Worm (Caenorhabditis elegans) whole organism, L3 larva: ENCODE results near the gene lin-37.
A peak's percentile ranks its signal among the peaks of the same experiment; 100 is the strongest.

ENCODE experiments used
- R02D3.7 ChIP-seq: fragments of 150-350 bp; optimal IDR thresholded peaks from 2 replicates; lab custom pipeline; 2014; ENCODE audit warnings: missing biosample characterization, missing genetic modification characterization
- ZK546.5 ChIP-seq: sonication (generic microtip); optimal IDR thresholded peaks from 2 replicates; lab custom pipeline; 2017; ENCODE audit warnings: missing biosample characterization, missing genetic modification characterization
- aly-2 ChIP-seq: fragments of 150-350 bp; optimal IDR thresholded peaks from 2 replicates; lab custom pipeline; 2014; ENCODE audit warnings: missing biosample characterization, missing genetic modification characterization
- ama-1 ChIP-seq: fragments of 150-350 bp; optimal IDR thresholded peaks from 2 replicates; lab custom pipeline; 2018
- ceh-16 ChIP-seq: sonication (generic microtip); optimal IDR thresholded peaks from 2 replicates; lab custom pipeline; 2017; ENCODE audit warnings: missing biosample characterization, missing genetic modification characterization
- ceh-82 ChIP-seq: fragments of 150-350 bp; optimal IDR thresholded peaks from 2 replicates; lab custom pipeline; 2014; ENCODE audit warnings: missing biosample characterization, missing genetic modification characterization
- daf-12 ChIP-seq: fragments of 150-350 bp; optimal IDR thresholded peaks from 2 replicates; lab custom pipeline; 2014; ENCODE audit warnings: missing biosample characterization, missing genetic modification reagents, missing genetic modification characterization
- egl-27 ChIP-seq: sonication (generic microtip); optimal IDR thresholded peaks from 4 replicates; lab custom pipeline; 2017; ENCODE audit warnings: missing biosample characterization, missing genetic modification reagents, missing genetic modification characterization
- egl-5 ChIP-seq: fragments of 150-350 bp; optimal IDR thresholded peaks from 2 replicates; lab custom pipeline; 2017; ENCODE audit warnings: missing biosample characterization, missing genetic modification reagents, missing genetic modification characterization, inconsistent platforms
- elt-1 ChIP-seq: fragments of 150-350 bp; optimal IDR thresholded peaks from 2 replicates; lab custom pipeline; 2014; ENCODE audit warnings: missing biosample characterization, missing genetic modification characterization
- elt-2 ChIP-seq: sonication (generic microtip); optimal IDR thresholded peaks from 2 replicates; lab custom pipeline; 2016; ENCODE audit warnings: missing genetic modification reagents, mild to moderate bottlenecking, missing genetic modification characterization, missing compliant biosample characterization
- eor-1 ChIP-seq, 2 experiments: fragments of 150-350 bp; optimal IDR thresholded peaks; 2 replicates each; lab custom pipeline; 2014 to 2018; ENCODE audit warnings: missing biosample characterization in 2 of 2, missing genetic modification characterization in 2 of 2
- fkh-10 ChIP-seq: sonication (generic microtip); optimal IDR thresholded peaks from 2 replicates; lab custom pipeline; 2017; ENCODE audit warnings: missing biosample characterization, missing genetic modification reagents, missing genetic modification characterization
- fkh-2 ChIP-seq: fragments of 150-350 bp; optimal IDR thresholded peaks from 2 replicates; lab custom pipeline; 2014; ENCODE audit warnings: missing biosample characterization, missing genetic modification reagents, missing genetic modification characterization
- fos-1 ChIP-seq: fragments of 150-350 bp; optimal IDR thresholded peaks from 2 replicates; lab custom pipeline; 2014; ENCODE audit warnings: missing biosample characterization, missing genetic modification characterization
- hmg-11 ChIP-seq: sonication (generic microtip); optimal IDR thresholded peaks from 2 replicates; lab custom pipeline; 2016; ENCODE audit warnings: missing genetic modification characterization, missing compliant biosample characterization
- jun-1 ChIP-seq: fragments of 150-350 bp; optimal IDR thresholded peaks from 2 replicates; lab custom pipeline; 2014; ENCODE audit warnings: missing biosample characterization, missing genetic modification reagents, missing genetic modification characterization
- lin-39 ChIP-seq: fragments of 150-350 bp; optimal IDR thresholded peaks from 2 replicates; lab custom pipeline; 2018; ENCODE audit warnings: missing biosample characterization, missing genetic modification reagents, missing genetic modification characterization
- mdl-1 ChIP-seq: fragments of 150-350 bp; optimal IDR thresholded peaks from 2 replicates; lab custom pipeline; 2014; ENCODE audit warnings: missing biosample characterization, missing genetic modification characterization
- nfya-1 ChIP-seq: sonication (generic microtip); optimal IDR thresholded peaks from 2 replicates; lab custom pipeline; 2017; ENCODE audit warnings: missing genetic modification characterization, mild to moderate bottlenecking, missing compliant biosample characterization, antibody characterized with exemption, moderate library complexity; ENCODE audit not compliant: insufficient read depth
- nhr-12 ChIP-seq: fragments of 150-350 bp; optimal IDR thresholded peaks from 2 replicates; lab custom pipeline; 2014; ENCODE audit warnings: missing biosample characterization, missing genetic modification characterization
- nhr-237 ChIP-seq: fragments of 150-350 bp; optimal IDR thresholded peaks from 2 replicates; lab custom pipeline; 2014; ENCODE audit warnings: missing biosample characterization, missing genetic modification characterization
- nhr-25 ChIP-seq: sonication (generic microtip); optimal IDR thresholded peaks from 2 replicates; lab custom pipeline; 2017; ENCODE audit warnings: missing biosample characterization, missing genetic modification characterization
- nhr-28 ChIP-seq: fragments of 150-350 bp; optimal IDR thresholded peaks from 2 replicates; lab custom pipeline; 2014; ENCODE audit warnings: missing biosample characterization, missing genetic modification characterization
- nhr-43 ChIP-seq: sonication (generic microtip); optimal IDR thresholded peaks from 2 replicates; lab custom pipeline; 2016; ENCODE audit warnings: mild to moderate bottlenecking, missing genetic modification characterization, missing compliant biosample characterization; ENCODE audit not compliant: poor library complexity, severe bottlenecking
- nhr-76 ChIP-seq: fragments of 150-350 bp; sonication (generic microtip); optimal IDR thresholded peaks from 5 replicates; lab custom pipeline; 2014; ENCODE audit warnings: missing biosample characterization, missing genetic modification characterization
- pha-4 ChIP-seq: fragments of 150-350 bp; optimal IDR thresholded peaks from 2 replicates; lab custom pipeline; 2014; ENCODE audit warnings: missing biosample characterization, missing genetic modification reagents, missing genetic modification characterization
- pqm-1 ChIP-seq: fragments of 150-350 bp; optimal IDR thresholded peaks from 2 replicates; lab custom pipeline; 2017; ENCODE audit warnings: missing biosample characterization, missing genetic modification characterization, inconsistent platforms
- sea-2 ChIP-seq: fragments of 150-350 bp; sonication (generic microtip); optimal IDR thresholded peaks from 4 replicates; lab custom pipeline; 2014; ENCODE audit warnings: missing biosample characterization, missing genetic modification reagents, missing genetic modification characterization
- skn-1 ChIP-seq: fragments of 150-350 bp; optimal IDR thresholded peaks from 2 replicates; lab custom pipeline; 2014; ENCODE audit warnings: missing biosample characterization, missing genetic modification characterization
- snpc-4 ChIP-seq: fragments of 150-350 bp; optimal IDR thresholded peaks from 2 replicates; lab custom pipeline; 2014; ENCODE audit warnings: missing biosample characterization, missing genetic modification characterization
- tbx-2 ChIP-seq: sonication (generic microtip); optimal IDR thresholded peaks from 2 replicates; lab custom pipeline; 2016; ENCODE audit warnings: mild to moderate bottlenecking, missing genetic modification characterization, missing compliant biosample characterization
- unc-39 ChIP-seq: sonication (generic microtip); optimal IDR thresholded peaks from 4 replicates; lab custom pipeline; 2017; ENCODE audit warnings: missing biosample characterization, missing genetic modification characterization
- zag-1 ChIP-seq: fragments of 150-350 bp; optimal IDR thresholded peaks from 2 replicates; lab custom pipeline; 2014; ENCODE audit warnings: missing biosample characterization, missing genetic modification characterization

lin-37 gene

ce11 chrIII:7111793-7112192 is 39.4 kb upstream of the lin-37 start, which contains the start of gene B0280.7:
Gene B0280.7 (minus strand): TSS chrIII:7111893.
- no peak for TF ChIP-seq nhr-28 (tag; lab: Kevin White, UChicago)
- TF ChIP-seq fos-1 (tag; lab: Kevin White, UChicago), result no peak
- TF ChIP-seq aly-2 (tag; lab: Kevin White, UChicago), result no peak
- no peak for TF ChIP-seq egl-5 (tag; lab: Kevin White, UChicago)
- no peak for TF ChIP-seq jun-1 (tag; lab: Kevin White, UChicago)
- TF ChIP-seq R02D3.7 (tag; lab: Kevin White, UChicago), result no peak
- TF ChIP-seq sea-2 (GFP tag; lab: Kevin White, UChicago), result no peak
- no peak for TF ChIP-seq nhr-43 (tag; lab: Kevin White, UChicago)
- no peak for TF ChIP-seq unc-39 (tag; lab: Kevin White, UChicago)
- TF ChIP-seq nhr-76 (tag; lab: Kevin White, UChicago), result no peak
- no peak for TF ChIP-seq ZK546.5 (tag; lab: Kevin White, UChicago)
- TF ChIP-seq nhr-12 (tag; lab: Kevin White, UChicago), result no peak
- TF ChIP-seq ama-1 (lab: Kevin White, UChicago), result no peak
- no peak for TF ChIP-seq eor-1 (tag; optimal IDR thresholded peaks at IDR 0.05; lab: Kevin White, UChicago)
- TF ChIP-seq egl-27, result no peak
- no peak for TF ChIP-seq skn-1 (tag; lab: Kevin White, UChicago)
- TF ChIP-seq tbx-2 (tag; lab: Kevin White, UChicago), result no peak
- TF ChIP-seq snpc-4 (tag; lab: Kevin White, UChicago), result no peak
- no peak for TF ChIP-seq fkh-10 (GFP tag; lab: Kevin White, UChicago)
- no peak for TF ChIP-seq daf-12

- TF ChIP-seq elt-2 (tag; lab: Kevin White, UChicago) (peak; percentile 77), sea-2 (GFP tag; lab: Kevin White, UChicago) (no peak), pqm-1 (tag; lab: Kevin White, UChicago) (peak; percentile 59), pha-4 (tag; lab: Kevin White, UChicago) (peak; percentile 17), ceh-16 (no peak)
Observed at ce11 chrIII:7107965-7108364, 35.6 kb upstream of the lin-37 start, which contains the start of gene odd-1. Gene odd-1 (plus strand): TSS chrIII:7108313.

- TF ChIP-seq elt-2 (tag; lab: Kevin White, UChicago) (peak; percentile 72), pqm-1 (tag; lab: Kevin White, UChicago) (peak; percentile 55), snpc-4 (tag; lab: Kevin White, UChicago) (no peak)
Observed at ce11 chrIII:7106854-7107253, 34.5 kb upstream of the lin-37 start.

ce11 chrIII:7103940-7104440 is 31.6 kb upstream of the lin-37 start, which contains the start of gene cpg-2:
Gene cpg-2 (minus strand): TSS chrIII:7103990.
- no peak for TF ChIP-seq pha-4 (tag; lab: Kevin White, UChicago)
- TF ChIP-seq fkh-2 (tag; lab: Kevin White, UChicago), result no peak
- no peak for TF ChIP-seq lin-39 (tag; lab: Kevin White, UChicago)
- no peak for TF ChIP-seq ceh-82 (tag; lab: Kevin White, UChicago)
- no peak for TF ChIP-seq nhr-28 (tag; lab: Kevin White, UChicago)
- TF ChIP-seq nhr-237 (tag; lab: Kevin White, UChicago), result no peak
- no peak for TF ChIP-seq nhr-25 (tag; lab: Kevin White, UChicago)
- no peak for TF ChIP-seq R02D3.7 (tag; lab: Kevin White, UChicago)
- TF ChIP-seq nhr-76 (tag; lab: Kevin White, UChicago), result no peak
- no peak for TF ChIP-seq jun-1 (tag; lab: Kevin White, UChicago)
- no peak for TF ChIP-seq mdl-1 (tag; lab: Kevin White, UChicago)
- TF ChIP-seq elt-1 (tag; lab: Kevin White, UChicago), result no peak
- no peak for TF ChIP-seq snpc-4 (tag; lab: Kevin White, UChicago)
- TF ChIP-seq zag-1 (tag; lab: Kevin White, UChicago), result no peak
- TF ChIP-seq nfya-1 (tag; lab: Kevin White, UChicago), result no peak
- no peak for TF ChIP-seq hmg-11 (tag; lab: Kevin White, UChicago)
